Fruit fly (Drosophila melanogaster) whole organism, embryonic: ENCODE measurements around the gene Gr98b.

Experiments
- Bgb ChIP-seq: fragments of 200-800 bp; sonication (Bioruptor generic); IDR thresholded peaks from 2 replicates; pipeline ENCODE4 v1.3.6; 2022; ENCODE audit warnings: missing biosample characterization, missing genetic modification characterization; ENCODE audit not compliant: partially characterized antibody
- CG1024 ChIP-seq: fragments of 200-800 bp; sonication (Bioruptor generic); IDR thresholded peaks from 2 replicates; pipeline ENCODE4 v1.3.6; 2022; ENCODE audit warnings: missing biosample characterization, missing genetic modification characterization
- CG12104 ChIP-seq: fragments of 200-800 bp; sonication (Bioruptor generic); optimal IDR thresholded peaks from 3 replicates; lab custom pipeline; 2016; ENCODE audit warnings: missing biosample characterization, missing genetic modification characterization
- CG12769 ChIP-seq: fragments of 200-800 bp; sonication (Bioruptor generic); optimal IDR thresholded peaks from 2 replicates; lab custom pipeline; 2019; ENCODE audit warnings: missing biosample characterization, mild to moderate bottlenecking, missing genetic modification characterization, moderate library complexity
- CG12942 ChIP-seq: fragments of 200-800 bp; sonication (Bioruptor generic); optimal IDR thresholded peaks from 3 replicates; lab custom pipeline; 2016; ENCODE audit warnings: missing biosample characterization, missing genetic modification characterization
- CG13296 ChIP-seq: fragments of 200-800 bp; sonication (Bioruptor generic); optimal IDR thresholded peaks from 3 replicates; lab custom pipeline; 2018; ENCODE audit warnings: missing biosample characterization, mild to moderate bottlenecking, missing genetic modification characterization
- CG14710 ChIP-seq: fragments of 200-800 bp; sonication (Bioruptor generic); optimal IDR thresholded peaks from 3 replicates; lab custom pipeline; 2019; ENCODE audit warnings: missing biosample characterization, mild to moderate bottlenecking, missing genetic modification characterization, moderate library complexity
- CG15073 ChIP-seq: fragments of 200-800 bp; sonication (Bioruptor generic); optimal IDR thresholded peaks from 2 replicates; lab custom pipeline; 2016; ENCODE audit warnings: missing biosample characterization, missing genetic modification characterization
- CG16815 ChIP-seq: fragments of 200-800 bp; sonication (Bioruptor generic); optimal IDR thresholded peaks from 3 replicates; lab custom pipeline; 2017; ENCODE audit warnings: missing biosample characterization, mild to moderate bottlenecking, missing genetic modification characterization
- CG17359 ChIP-seq: fragments of 200-800 bp; sonication (Bioruptor generic); optimal IDR thresholded peaks from 3 replicates; lab custom pipeline; 2018; ENCODE audit warnings: missing biosample characterization, mild to moderate bottlenecking, missing genetic modification characterization, moderate library complexity
- CG1792 ChIP-seq: fragments of 200-800 bp; sonication (Bioruptor generic); optimal IDR thresholded peaks from 2 replicates; lab custom pipeline; 2016; ENCODE audit warnings: missing biosample characterization, missing genetic modification characterization
- CG18619 ChIP-seq: fragments of 200-800 bp; sonication (Bioruptor generic); optimal IDR thresholded peaks from 3 replicates; lab custom pipeline; 2017; ENCODE audit warnings: missing biosample characterization, mild to moderate bottlenecking, missing genetic modification characterization
- CG31365 ChIP-seq: fragments of 200-800 bp; sonication (Bioruptor generic); optimal IDR thresholded peaks from 2 replicates; lab custom pipeline; 2018; ENCODE audit warnings: missing biosample characterization, mild to moderate bottlenecking, missing genetic modification characterization
- CG4404 ChIP-seq: fragments of 200-800 bp; sonication (Bioruptor generic); IDR thresholded peaks from 2 replicates; pipeline ENCODE4 v1.3.6; 2022; ENCODE audit warnings: missing biosample characterization, missing genetic modification characterization
- CG7963 ChIP-seq: fragments of 200-800 bp; sonication (Bioruptor generic); IDR thresholded peaks from 3 replicates; pipeline ENCODE4 v1.3.6; 2022; ENCODE audit warnings: missing biosample characterization, missing genetic modification characterization; ENCODE audit not compliant: partially characterized antibody
- CG8388 ChIP-seq: fragments of 200-800 bp; sonication (Bioruptor generic); optimal IDR thresholded peaks from 2 replicates; lab custom pipeline; 2019; ENCODE audit warnings: missing biosample characterization, mild to moderate bottlenecking, missing genetic modification characterization, moderate library complexity
- CG9609 ChIP-seq: fragments of 200-800 bp; sonication (Bioruptor generic); optimal IDR thresholded peaks from 3 replicates; lab custom pipeline; 2016; ENCODE audit warnings: missing biosample characterization, missing genetic modification characterization
- CTCF ChIP-seq: fragments of 200-800 bp; sonication (Bioruptor generic); optimal IDR thresholded peaks from 2 replicates; lab custom pipeline; 2017; ENCODE audit warnings: missing biosample characterization, mild to moderate bottlenecking, missing genetic modification characterization, moderate library complexity
- D ChIP-seq, 2 experiments: fragments of 200-800 bp in 1 of 2; fragments of >200 bp in 1 of 2; sonication (Bioruptor generic) in 1 of 2; optimal IDR thresholded peaks; 2 replicates in 1 of 2; 3 replicates in 1 of 2; lab custom pipeline; 2017; ENCODE audit warnings: mild to moderate bottlenecking in 1 of 2, missing biosample characterization in 1 of 2, missing genetic modification characterization in 1 of 2, missing genetic modification reagents in 1 of 2
- Eip74EF ChIP-seq, 2 experiments: fragments of 200-800 bp in 1 of 2; fragments of >200 bp in 1 of 2; sonication (Bioruptor generic) in 1 of 2; optimal IDR thresholded peaks; 2 replicates each; lab custom pipeline; 2017 to 2019; ENCODE audit warnings: missing biosample characterization in 2 of 2, missing genetic modification characterization in 2 of 2, mild to moderate bottlenecking in 1 of 2, moderate library complexity in 1 of 2
- H15 ChIP-seq: fragments of 200-800 bp; sonication (Bioruptor generic); IDR thresholded peaks from 3 replicates; pipeline ENCODE4 v1.3.6; 2022; ENCODE audit warnings: missing biosample characterization, missing genetic modification characterization
- HmgD ChIP-seq: fragments of 200-800 bp; sonication (Bioruptor generic); optimal IDR thresholded peaks from 3 replicates; lab custom pipeline; 2016; ENCODE audit warnings: missing biosample characterization, missing genetic modification characterization
- Meics ChIP-seq: fragments of 200-800 bp; sonication (Bioruptor generic); optimal IDR thresholded peaks from 2 replicates; lab custom pipeline; 2017; ENCODE audit warnings: missing biosample characterization, mild to moderate bottlenecking, missing genetic modification characterization
- Neu2 ChIP-seq: fragments of 200-800 bp; sonication (Bioruptor generic); optimal IDR thresholded peaks from 3 replicates; lab custom pipeline; 2016; ENCODE audit warnings: missing biosample characterization, missing genetic modification characterization, borderline replicate concordance
- Nf-YB ChIP-seq: fragments of 200-800 bp; sonication (Bioruptor generic); optimal IDR thresholded peaks from 3 replicates; lab custom pipeline; 2019; ENCODE audit warnings: missing biosample characterization, mild to moderate bottlenecking, missing genetic modification characterization, moderate library complexity
- Sox102F ChIP-seq: fragments of 200-800 bp; sonication (Bioruptor generic); optimal IDR thresholded peaks from 2 replicates; lab custom pipeline; 2018; ENCODE audit warnings: missing biosample characterization, mild to moderate bottlenecking, missing genetic modification characterization, moderate library complexity
- az2 ChIP-seq: fragments of 200-800 bp; sonication (Bioruptor generic); optimal IDR thresholded peaks from 3 replicates; lab custom pipeline; 2016; ENCODE audit warnings: missing biosample characterization, missing genetic modification characterization
- bcd ChIP-seq: fragments of 200-800 bp; sonication (Bioruptor generic); optimal IDR thresholded peaks from 2 replicates; lab custom pipeline; 2017; ENCODE audit warnings: missing biosample characterization, mild to moderate bottlenecking, missing genetic modification characterization
- btn ChIP-seq: fragments of 200-800 bp; sonication (Bioruptor generic); optimal IDR thresholded peaks from 2 replicates; lab custom pipeline; 2016; ENCODE audit warnings: missing biosample characterization, missing genetic modification characterization
- chinmo ChIP-seq: fragments of 200-800 bp; sonication (Bioruptor generic); IDR thresholded peaks from 4 replicates; pipeline ENCODE4 v1.3.6; 2022; ENCODE audit warnings: missing biosample characterization, missing genetic modification characterization; ENCODE audit not compliant: partially characterized antibody
- cwo ChIP-seq: fragments of 200-800 bp; sonication (Bioruptor generic); optimal IDR thresholded peaks from 3 replicates; lab custom pipeline; 2017; ENCODE audit warnings: missing biosample characterization, missing genetic modification characterization, mild to moderate bottlenecking, moderate library complexity, missing genetic modification reagents
- danr ChIP-seq: fragments of 200-800 bp; sonication (Bioruptor generic); IDR thresholded peaks from 2 replicates; pipeline ENCODE4 v1.3.6; 2022; ENCODE audit warnings: missing biosample characterization, missing genetic modification characterization
- eve ChIP-seq, 2 experiments: fragments of >200 bp; optimal IDR thresholded peaks; 2 replicates each; lab custom pipeline; 2017; ENCODE audit warnings: missing biosample characterization in 2 of 2, missing genetic modification characterization in 2 of 2
- fd3F ChIP-seq: fragments of 200-800 bp; sonication (Bioruptor generic); optimal IDR thresholded peaks from 2 replicates; lab custom pipeline; 2018; ENCODE audit warnings: missing biosample characterization, mild to moderate bottlenecking, missing genetic modification characterization, moderate library complexity
- hb ChIP-seq: fragments of 200-800 bp; sonication (Bioruptor generic); IDR thresholded peaks from 3 replicates; pipeline ENCODE4 v1.3.6; 2022; ENCODE audit warnings: missing biosample characterization, missing genetic modification characterization; ENCODE audit not compliant: partially characterized antibody
- hbn ChIP-seq: fragments of 200-800 bp; sonication (Bioruptor generic); IDR thresholded peaks from 2 replicates; pipeline ENCODE4 v1.3.6; 2022; ENCODE audit warnings: missing biosample characterization, missing genetic modification characterization; ENCODE audit not compliant: partially characterized antibody
- her ChIP-seq: fragments of 200-800 bp; sonication (Bioruptor generic); optimal IDR thresholded peaks from 2 replicates; lab custom pipeline; 2016; ENCODE audit warnings: missing biosample characterization, missing genetic modification characterization
- lov ChIP-seq, 2 experiments: fragments of 200-800 bp in 1 of 2; fragments of >200 bp in 1 of 2; sonication (Bioruptor generic) in 1 of 2; IDR thresholded peaks in 1 of 2; optimal IDR thresholded peaks in 1 of 2; 2 replicates in 1 of 2; 3 replicates in 1 of 2; pipeline versions ENCODE4 v1.3.6 to Lab custom; 2017 to 2022; ENCODE audit warnings: missing biosample characterization in 1 of 2, missing genetic modification characterization in 1 of 2
- maf-S ChIP-seq: fragments of 200-800 bp; sonication (Bioruptor generic); optimal IDR thresholded peaks from 2 replicates; lab custom pipeline; 2016; ENCODE audit warnings: missing biosample characterization, missing genetic modification characterization
- nerfin-2 ChIP-seq: fragments of 200-800 bp; sonication (Bioruptor generic); IDR thresholded peaks from 2 replicates; pipeline ENCODE4 v1.3.6; 2022; ENCODE audit warnings: missing biosample characterization, missing genetic modification characterization; ENCODE audit not compliant: partially characterized antibody
- nom ChIP-seq: fragments of 200-800 bp; sonication (Bioruptor generic); optimal IDR thresholded peaks from 2 replicates; lab custom pipeline; 2017; ENCODE audit warnings: missing biosample characterization, missing genetic modification characterization, mild to moderate bottlenecking, moderate library complexity, missing genetic modification reagents
- odd ChIP-seq: fragments of 200-800 bp; sonication (Bioruptor generic); optimal IDR thresholded peaks from 2 replicates; lab custom pipeline; 2017; ENCODE audit warnings: missing biosample characterization, mild to moderate bottlenecking, missing genetic modification characterization
- pho ChIP-seq: fragments of 200-800 bp; sonication (Bioruptor generic); optimal IDR thresholded peaks from 2 replicates; lab custom pipeline; 2016; ENCODE audit warnings: missing biosample characterization, missing genetic modification characterization
- run ChIP-seq: fragments of 200-800 bp; sonication (Bioruptor generic); optimal IDR thresholded peaks from 3 replicates; lab custom pipeline; 2018; ENCODE audit warnings: missing biosample characterization, mild to moderate bottlenecking, missing genetic modification characterization
- sens ChIP-seq: fragments of 200-800 bp; sonication (Bioruptor generic); peaks from one replicate; lab custom pipeline; 2016; ENCODE audit warnings: missing biosample characterization, missing genetic modification characterization
- sob ChIP-seq: fragments of 200-800 bp; sonication (Bioruptor generic); IDR thresholded peaks from 2 replicates; pipeline ENCODE4 v1.3.6; 2022; ENCODE audit warnings: missing biosample characterization, missing genetic modification characterization
- sqz ChIP-seq: fragments of 200-800 bp; sonication (Bioruptor generic); optimal IDR thresholded peaks from 3 replicates; lab custom pipeline; 2018; ENCODE audit warnings: missing biosample characterization, mild to moderate bottlenecking, missing genetic modification characterization
- stwl ChIP-seq: fragments of 200-800 bp; sonication (Bioruptor generic); optimal IDR thresholded peaks from 3 replicates; lab custom pipeline; 2018; ENCODE audit warnings: missing biosample characterization, mild to moderate bottlenecking, missing genetic modification characterization, moderate library complexity
- vvl ChIP-seq: fragments of 200-800 bp; sonication (Bioruptor generic); IDR thresholded peaks from 2 replicates; pipeline ENCODE4 v1.3.6; 2022; ENCODE audit warnings: missing biosample characterization, missing genetic modification characterization
- yki ChIP-seq: fragments of >200 bp; optimal IDR thresholded peaks from 3 replicates; lab custom pipeline; 2018

Gene Gr98b

DNA sequence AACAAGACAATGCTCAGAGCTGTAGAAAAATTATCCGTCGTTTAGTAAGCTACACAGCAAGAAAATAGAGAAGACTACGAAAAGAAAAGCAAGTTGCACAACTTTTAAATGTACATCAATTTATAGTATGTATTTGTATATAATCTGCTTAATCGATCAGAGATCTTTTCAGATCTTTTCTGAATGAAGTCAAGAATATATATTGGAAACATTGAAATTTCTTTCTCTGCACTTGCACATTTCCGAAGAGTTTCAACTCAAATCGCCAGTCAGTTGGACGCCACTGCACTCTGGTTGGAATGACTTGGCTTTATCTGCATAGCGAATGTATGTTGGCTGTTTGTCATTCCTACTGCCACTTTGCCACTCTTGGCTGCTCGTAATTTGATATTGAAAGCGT, 11.6 kb downstream of the Gr98b start (continued):
- TF ChIP-seq CG12104 (no peak), her (GFP tag; lab: Kevin White, UChicago) (no peak), Neu2 (no peak), btn (no peak), CG1024 (0 out of 2 replicates have a peak, but pooled peaks have one; percentile 26), CG9609 (peak; percentile 6), CG31365 (tag; lab: Kevin White, UChicago) (no peak), H15 (GFP tag; lab: Robert Waterston, UW) (peak; percentile 55; the same call in 1 of the 3 replicates), danr (GFP tag; lab: Robert Waterston, UW) (no peak), lov (optimal IDR thresholded peaks at IDR 0.05; lab: Kevin White, UChicago) (no peak), lov (GFP tag; IDR thresholded peaks at IDR 0.05; lab: Robert Waterston, UW) (no peak), CG12942 (GFP tag; lab: Kevin White, UChicago) (peak; percentile 16), Eip74EF (GFP tag; optimal IDR thresholded peaks at IDR 0.05; lab: Kevin White, UChicago) (peak in 1 of 2 experiments; percentile 38), CG1792 (GFP tag; lab: Kevin White, UChicago) (no peak), nom (GFP tag; lab: Kevin White, UChicago) (no peak), CG16815 (GFP tag; lab: Kevin White, UChicago) (no peak), CG18619 (GFP tag; lab: Kevin White, UChicago) (no peak), eve (GFP tag; optimal IDR thresholded peaks at IDR 0.05; lab: Kevin White, UChicago) (no peak), Bgb (no peak), nerfin-2 (GFP tag; lab: Robert Waterston, UW) (no peak), D (optimal IDR thresholded peaks at IDR 0.05; lab: Kevin White, UChicago) (no peak), D (GFP tag; optimal IDR thresholded peaks at IDR 0.05; lab: Kevin White, UChicago) (peak; percentile 27), CG13296 (GFP tag; lab: Kevin White, UChicago) (no peak), run (tag; lab: Kevin White, UChicago) (no peak), CG14710 (tag; lab: Kevin White, UChicago) (peak; percentile 43), sqz (GFP tag; lab: Kevin White, UChicago) (no peak), odd (no peak), CG4404 (GFP tag; lab: Robert Waterston, UW) (peak; percentile 45; the same call in 1 of the 2 replicates), HmgD (GFP tag; lab: Kevin White, UChicago) (no peak), CG7963 (GFP tag; lab: Robert Waterston, UW) (no peak), CG8388 (peak; percentile 42), CG15073 (GFP tag; lab: Kevin White, UChicago) (no peak), az2 (GFP tag; lab: Kevin White, UChicago) (peak; percentile 38), CG17359 (tag; lab: Kevin White, UChicago) (peak; percentile 70), cwo (GFP tag; lab: Kevin White, UChicago) (no peak), sens (GFP tag; lab: Kevin White, UChicago) (peak; percentile 91), chinmo (GFP tag; lab: Robert Waterston, UW) (no peak), vvl (peak; percentile 80), bcd (GFP tag; lab: Kevin White, UChicago) (peak; percentile 15), fd3F (no peak), maf-S (GFP tag; lab: Kevin White, UChicago) (no peak), hbn (no peak), hb (GFP tag; lab: Robert Waterston, UW) (no peak), stwl (no peak), Sox102F (GFP tag; lab: Kevin White, UChicago) (peak; percentile 83), CTCF (no peak), pho (no peak), Nf-YB (no peak), CG12769 (tag; lab: Kevin White, UChicago) (no peak), yki (lab: Kevin White, UChicago) (no peak), Meics (no peak), sob (GFP tag; lab: Robert Waterston, UW) (no peak)
